Fruit fly (Drosophila melanogaster) whole organism, embryonic: ENCODE data around the gene CG11655.

ENCODE experiments used
- Bdp1 ChIP-seq: fragments of 200-800 bp; sonication (Bioruptor generic); optimal IDR thresholded peaks from 3 replicates; lab custom pipeline; 2016; ENCODE audit warnings: missing biosample characterization, missing genetic modification characterization
- CG11398 ChIP-seq: fragments of 200-800 bp; sonication (Bioruptor generic); optimal IDR thresholded peaks from 2 replicates; lab custom pipeline; 2016; ENCODE audit warnings: missing biosample characterization, missing genetic modification characterization
- CG13123 ChIP-seq: fragments of 200-800 bp; sonication (Bioruptor generic); optimal IDR thresholded peaks from 2 replicates; lab custom pipeline; 2016; ENCODE audit warnings: missing biosample characterization, missing genetic modification characterization
- CG14441 ChIP-seq: fragments of 200-800 bp; sonication (Bioruptor generic); IDR thresholded peaks from 2 replicates; pipeline ENCODE4 v1.3.6; 2022; ENCODE audit warnings: missing biosample characterization, missing genetic modification characterization
- CG14667 ChIP-seq: fragments of 200-800 bp; sonication (Bioruptor generic); IDR thresholded peaks from 2 replicates; pipeline ENCODE4 v1.3.6; 2022; ENCODE audit warnings: missing biosample characterization, missing genetic modification characterization
- CG15696 ChIP-seq: fragments of 200-800 bp; sonication (Bioruptor generic); optimal IDR thresholded peaks from 2 replicates; lab custom pipeline; 2019; ENCODE audit warnings: missing biosample characterization, mild to moderate bottlenecking, missing genetic modification characterization, moderate library complexity
- CG17912 ChIP-seq: fragments of 200-800 bp; sonication (Bioruptor generic); optimal IDR thresholded peaks from 2 replicates; lab custom pipeline; 2018; ENCODE audit warnings: missing biosample characterization, mild to moderate bottlenecking, missing genetic modification characterization
- CG18599 ChIP-seq: fragments of 200-800 bp; sonication (Bioruptor generic); optimal IDR thresholded peaks from 3 replicates; lab custom pipeline; 2017; ENCODE audit warnings: missing biosample characterization, missing genetic modification characterization, mild to moderate bottlenecking, moderate library complexity, missing genetic modification reagents
- CG2678 ChIP-seq: fragments of 200-800 bp; sonication (Bioruptor generic); optimal IDR thresholded peaks from 3 replicates; lab custom pipeline; 2019; ENCODE audit warnings: missing biosample characterization, mild to moderate bottlenecking, missing genetic modification characterization, moderate library complexity
- CG31224 ChIP-seq: fragments of 200-800 bp; sonication (Bioruptor generic); IDR thresholded peaks from 2 replicates; pipeline ENCODE4 v1.3.6; 2022; ENCODE audit warnings: missing biosample characterization, missing genetic modification characterization
- CG32532 ChIP-seq: fragments of 200-800 bp; sonication (Bioruptor generic); IDR thresholded peaks from 2 replicates; pipeline ENCODE4 v1.3.6; 2022; ENCODE audit warnings: missing biosample characterization, missing genetic modification characterization
- CG32772 ChIP-seq: fragments of 200-800 bp; sonication (Bioruptor generic); IDR thresholded peaks from 2 replicates; pipeline ENCODE4 v1.3.6; 2022; ENCODE audit warnings: missing biosample characterization, missing genetic modification characterization
- CG34376 ChIP-seq: fragments of 200-800 bp; sonication (Bioruptor generic); optimal IDR thresholded peaks from 2 replicates; lab custom pipeline; 2018; ENCODE audit warnings: missing biosample characterization, mild to moderate bottlenecking, missing genetic modification characterization
- CG6272 ChIP-seq: fragments of 200-800 bp; sonication (Bioruptor generic); IDR thresholded peaks from 2 replicates; pipeline ENCODE4 v1.3.6; 2022; ENCODE audit warnings: missing biosample characterization, missing genetic modification characterization
- CG7372 ChIP-seq: fragments of 200-800 bp; sonication (Bioruptor generic); IDR thresholded peaks from 2 replicates; pipeline ENCODE4 v1.3.6; 2022; ENCODE audit warnings: missing biosample characterization, missing genetic modification characterization
- CG9215 ChIP-seq: fragments of 200-800 bp; sonication (Bioruptor generic); IDR thresholded peaks from 2 replicates; pipeline ENCODE4 v1.3.6; 2022; ENCODE audit warnings: missing biosample characterization, missing genetic modification characterization
- Dip2 ChIP-seq: fragments of 200-800 bp; sonication (Bioruptor generic); IDR thresholded peaks from 2 replicates; pipeline ENCODE4 v1.3.6; 2022; ENCODE audit warnings: missing biosample characterization, missing genetic modification characterization
- Dref ChIP-seq: fragments of 200-800 bp; sonication (Bioruptor generic); IDR thresholded peaks from 2 replicates; pipeline ENCODE4 v1.3.6; 2022; ENCODE audit warnings: missing biosample characterization, missing genetic modification characterization
- Gsc ChIP-seq: fragments of 200-800 bp; sonication (Bioruptor generic); IDR thresholded peaks from 2 replicates; pipeline ENCODE4 v1.3.6; 2022; ENCODE audit warnings: missing biosample characterization, missing genetic modification characterization
- HLHmδ ChIP-seq: fragments of 200-800 bp; sonication (Bioruptor generic); optimal IDR thresholded peaks from 2 replicates; lab custom pipeline; 2018; ENCODE audit warnings: missing biosample characterization, mild to moderate bottlenecking, missing genetic modification characterization, moderate library complexity
- Hand ChIP-seq: fragments of 200-800 bp; sonication (Bioruptor generic); optimal IDR thresholded peaks from 2 replicates; lab custom pipeline; 2017; ENCODE audit warnings: mild to moderate bottlenecking, missing biosample characterization, missing genetic modification reagents, missing genetic modification characterization
- Kr ChIP-seq: fragments of 200-800 bp; sonication (Bioruptor generic); optimal IDR thresholded peaks from 2 replicates; lab custom pipeline; 2017; ENCODE audit warnings: missing biosample characterization, mild to moderate bottlenecking, missing genetic modification characterization
- Mad ChIP-seq: fragments of 200-800 bp; sonication (Bioruptor generic); optimal IDR thresholded peaks from 2 replicates; lab custom pipeline; 2016; ENCODE audit warnings: missing biosample characterization, missing genetic modification characterization
- Neu2 ChIP-seq: fragments of 200-800 bp; sonication (Bioruptor generic); optimal IDR thresholded peaks from 3 replicates; lab custom pipeline; 2016; ENCODE audit warnings: missing biosample characterization, missing genetic modification characterization, borderline replicate concordance
- Ravus ChIP-seq: fragments of 200-800 bp; sonication (Bioruptor generic); IDR thresholded peaks from 2 replicates; pipeline ENCODE4 v1.3.6; 2022; ENCODE audit warnings: missing biosample characterization, missing genetic modification characterization
- Vsx1 ChIP-seq: fragments of 200-800 bp; sonication (Bioruptor generic); optimal IDR thresholded peaks from 2 replicates; lab custom pipeline; 2017; ENCODE audit warnings: missing biosample characterization, mild to moderate bottlenecking, missing genetic modification characterization, missing genetic modification reagents
- Xrp1 ChIP-seq: fragments of 200-800 bp; sonication (Bioruptor generic); IDR thresholded peaks from 2 replicates; pipeline ENCODE4 v1.3.6; 2022; ENCODE audit warnings: missing biosample characterization, missing genetic modification characterization
- cas ChIP-seq: fragments of 200-800 bp; sonication (Bioruptor generic); IDR thresholded peaks from 2 replicates; pipeline ENCODE4 v1.3.6; 2022; ENCODE audit warnings: missing biosample characterization, missing genetic modification characterization
- cwo ChIP-seq: fragments of 200-800 bp; sonication (Bioruptor generic); optimal IDR thresholded peaks from 3 replicates; lab custom pipeline; 2017; ENCODE audit warnings: missing biosample characterization, missing genetic modification characterization, mild to moderate bottlenecking, moderate library complexity, missing genetic modification reagents
- dimm ChIP-seq: fragments of 200-800 bp; sonication (Bioruptor generic); IDR thresholded peaks from 2 replicates; pipeline ENCODE4 v1.3.6; 2022; ENCODE audit warnings: missing biosample characterization, missing genetic modification characterization
- fd96Cb ChIP-seq: fragments of 200-800 bp; sonication (Bioruptor generic); optimal IDR thresholded peaks from 2 replicates; lab custom pipeline; 2018; ENCODE audit warnings: missing biosample characterization, mild to moderate bottlenecking, missing genetic modification characterization, moderate library complexity
- fu2 ChIP-seq: fragments of 200-800 bp; sonication (Bioruptor generic); optimal IDR thresholded peaks from 2 replicates; lab custom pipeline; 2016; ENCODE audit warnings: missing biosample characterization, missing genetic modification characterization
- gce ChIP-seq: fragments of 200-800 bp; sonication (Bioruptor generic); IDR thresholded peaks from 3 replicates; pipeline ENCODE4 v1.3.6; 2022; ENCODE audit warnings: missing biosample characterization, missing genetic modification characterization
- gcm ChIP-seq: fragments of 200-800 bp; sonication (Bioruptor generic); optimal IDR thresholded peaks from 2 replicates; lab custom pipeline; 2019; ENCODE audit warnings: missing biosample characterization, mild to moderate bottlenecking, missing genetic modification characterization, moderate library complexity
- grn ChIP-seq: fragments of 200-800 bp; sonication (Bioruptor generic); optimal IDR thresholded peaks from 3 replicates; lab custom pipeline; 2017; ENCODE audit warnings: missing biosample characterization, missing genetic modification characterization
- hb ChIP-seq: fragments of 200-800 bp; sonication (Bioruptor generic); IDR thresholded peaks from 3 replicates; pipeline ENCODE4 v1.3.6; 2022; ENCODE audit warnings: missing biosample characterization, missing genetic modification characterization; ENCODE audit not compliant: partially characterized antibody
- inv ChIP-seq: fragments of 200-800 bp; sonication (Bioruptor generic); IDR thresholded peaks from 2 replicates; pipeline ENCODE4 v1.3.6; 2022; ENCODE audit warnings: missing biosample characterization, missing genetic modification characterization; ENCODE audit not compliant: partially characterized antibody
- kni ChIP-seq: fragments of 200-800 bp; sonication (Bioruptor generic); optimal IDR thresholded peaks from 3 replicates; lab custom pipeline; 2017; ENCODE audit warnings: mild to moderate bottlenecking, missing biosample characterization, missing genetic modification reagents, missing genetic modification characterization
- lab ChIP-seq: fragments of 200-800 bp; sonication (Bioruptor generic); optimal IDR thresholded peaks from 3 replicates; lab custom pipeline; 2017; ENCODE audit warnings: missing biosample characterization, missing genetic modification characterization, mild to moderate bottlenecking, moderate library complexity, missing genetic modification reagents
- lilli ChIP-seq: fragments of 200-800 bp; sonication (Bioruptor generic); optimal IDR thresholded peaks from 3 replicates; lab custom pipeline; 2016; ENCODE audit warnings: missing biosample characterization, missing genetic modification characterization
- lov ChIP-seq, 2 experiments: fragments of 200-800 bp in 1 of 2; fragments of >200 bp in 1 of 2; sonication (Bioruptor generic) in 1 of 2; IDR thresholded peaks in 1 of 2; optimal IDR thresholded peaks in 1 of 2; 2 replicates in 1 of 2; 3 replicates in 1 of 2; pipeline versions ENCODE4 v1.3.6 to Lab custom; 2017 to 2022; ENCODE audit warnings: missing biosample characterization in 1 of 2, missing genetic modification characterization in 1 of 2
- mam ChIP-seq: fragments of 200-800 bp; sonication (Bioruptor generic); optimal IDR thresholded peaks from 3 replicates; lab custom pipeline; 2016; ENCODE audit warnings: missing biosample characterization, missing genetic modification characterization
- mirr ChIP-seq: fragments of 200-800 bp; sonication (Bioruptor generic); optimal IDR thresholded peaks from 3 replicates; lab custom pipeline; 2018; ENCODE audit warnings: missing biosample characterization, mild to moderate bottlenecking, missing genetic modification characterization
- nom ChIP-seq: fragments of 200-800 bp; sonication (Bioruptor generic); optimal IDR thresholded peaks from 2 replicates; lab custom pipeline; 2017; ENCODE audit warnings: missing biosample characterization, missing genetic modification characterization, mild to moderate bottlenecking, moderate library complexity, missing genetic modification reagents
- pho ChIP-seq: fragments of 200-800 bp; sonication (Bioruptor generic); optimal IDR thresholded peaks from 2 replicates; lab custom pipeline; 2016; ENCODE audit warnings: missing biosample characterization, missing genetic modification characterization
- ranshi ChIP-seq: fragments of 200-800 bp; sonication (Bioruptor generic); IDR thresholded peaks from 2 replicates; pipeline ENCODE4 v1.3.6; 2022; ENCODE audit warnings: missing biosample characterization, missing genetic modification characterization
- sens ChIP-seq: fragments of 200-800 bp; sonication (Bioruptor generic); peaks from one replicate; lab custom pipeline; 2016; ENCODE audit warnings: missing biosample characterization, missing genetic modification characterization
- slbo ChIP-seq: fragments of 200-800 bp; sonication (Bioruptor generic); IDR thresholded peaks from 2 replicates; pipeline ENCODE4 v1.3.6; 2022; ENCODE audit warnings: missing biosample characterization, missing genetic modification characterization
- unc-4 ChIP-seq: fragments of 200-800 bp; sonication (Bioruptor generic); IDR thresholded peaks from 2 replicates; pipeline ENCODE4 v1.3.6; 2022; ENCODE audit warnings: missing biosample characterization, missing genetic modification characterization; ENCODE audit not compliant: partially characterized antibody

CG11655 gene

dm6 chrX:15499996-15500904, 47.0 kb downstream of the CG11655 start:
- no peak for TF ChIP-seq CG7372 (GFP tag; lab: Robert Waterston, UW)
- no peak for TF ChIP-seq Neu2
- TF ChIP-seq dimm (GFP tag; lab: Robert Waterston, UW), result no peak
- TF ChIP-seq CG14667 (GFP tag; lab: Robert Waterston, UW), result no peak
- peak; percentile 40 for TF ChIP-seq cwo (GFP tag; lab: Kevin White, UChicago)
- no peak for TF ChIP-seq CG17912
- no peak for TF ChIP-seq CG11398
- TF ChIP-seq Kr (GFP tag; lab: Kevin White, UChicago), result no peak
- TF ChIP-seq Dref (GFP tag; lab: Robert Waterston, UW), result no peak
- no peak for TF ChIP-seq Xrp1 (GFP tag; lab: Robert Waterston, UW)
- TF ChIP-seq Vsx1, result peak; percentile 19
- no peak for TF ChIP-seq CG15696 (tag; lab: Kevin White, UChicago)
- TF ChIP-seq CG32532, result no peak
- TF ChIP-seq CG13123, result no peak
- no peak for TF ChIP-seq lilli (GFP tag; lab: Kevin White, UChicago)
- no peak for TF ChIP-seq Gsc (GFP tag; lab: Robert Waterston, UW)
- TF ChIP-seq Hand (GFP tag; lab: Kevin White, UChicago), result no peak
- no peak for TF ChIP-seq gcm (GFP tag; lab: Kevin White, UChicago)
- TF ChIP-seq CG18599 (GFP tag; lab: Kevin White, UChicago), result no peak
- peak; percentile 52 for TF ChIP-seq mirr (GFP tag; lab: Kevin White, UChicago)
- TF ChIP-seq unc-4 (GFP tag; lab: Robert Waterston, UW), result no peak
- TF ChIP-seq slbo (GFP tag; lab: Robert Waterston, UW), result no peak
- TF ChIP-seq Mad (GFP tag; lab: Kevin White, UChicago), result no peak
- TF ChIP-seq CG9215 (GFP tag; lab: Robert Waterston, UW), result no peak
- TF ChIP-seq Ravus (GFP tag; lab: Robert Waterston, UW), result no peak
- no peak for TF ChIP-seq HLHmδ (GFP tag; lab: Kevin White, UChicago)
- TF ChIP-seq CG32772 (GFP tag; lab: Robert Waterston, UW), result no peak
- TF ChIP-seq CG34376 (GFP tag; lab: Kevin White, UChicago), result peak; percentile 24
- TF ChIP-seq sens (GFP tag; lab: Kevin White, UChicago), result peak; percentile 17
- no peak for TF ChIP-seq CG2678 (tag; lab: Kevin White, UChicago)
- TF ChIP-seq lab (GFP tag; lab: Kevin White, UChicago), result peak; percentile 16
- TF ChIP-seq inv (GFP tag; lab: Robert Waterston, UW), result no peak
- no peak for TF ChIP-seq kni
- TF ChIP-seq gce (GFP tag; lab: Robert Waterston, UW), result no peak
- peak; percentile 76 for TF ChIP-seq grn (GFP tag; lab: Kevin White, UChicago)
- no peak for TF ChIP-seq CG6272
- no peak for TF ChIP-seq ranshi
- TF ChIP-seq cas (GFP tag; lab: Robert Waterston, UW), result no peak
- TF ChIP-seq fu2 (GFP tag; lab: Kevin White, UChicago), result no peak
- no peak for TF ChIP-seq CG14441
- no peak for TF ChIP-seq CG31224 (GFP tag; lab: Robert Waterston, UW)
- no peak for TF ChIP-seq Bdp1 (GFP tag; lab: Kevin White, UChicago)
- no peak for TF ChIP-seq nom (GFP tag; lab: Kevin White, UChicago)
- TF ChIP-seq Dip2 (GFP tag; lab: Robert Waterston, UW), result no peak
- no peak for TF ChIP-seq lov (optimal IDR thresholded peaks at IDR 0.05; lab: Kevin White, UChicago)
- no peak for TF ChIP-seq lov (GFP tag; IDR thresholded peaks at IDR 0.05; lab: Robert Waterston, UW)
- TF ChIP-seq mam (GFP tag; lab: Kevin White, UChicago), result no peak
- no peak for TF ChIP-seq fd96Cb (tag; lab: Kevin White, UChicago)
- TF ChIP-seq pho (GFP tag; lab: Kevin White, UChicago), result no peak
- TF ChIP-seq hb (GFP tag; lab: Robert Waterston, UW), result no peak
